Fruit fly (Drosophila melanogaster) whole organism, wandering third instar larva: ENCODE data around the gene CG7135.

Experiments
- Hr83 ChIP-seq: fragments of 200-300 bp; sonication (Bioruptor generic); optimal IDR thresholded peaks from 2 replicates; lab custom pipeline; 2016; ENCODE audit warnings: missing biosample characterization, mild to moderate bottlenecking, missing genetic modification characterization, moderate library complexity; ENCODE audit not compliant: poor library complexity, severe bottlenecking
- N ChIP-seq: fragments of >200 bp; optimal IDR thresholded peaks from 2 replicates; lab custom pipeline; 2018; ENCODE audit warnings: missing biosample characterization, missing external identifiers, missing genetic modification characterization
- Sp1 ChIP-seq: fragments of 200-800 bp; sonication (Bioruptor generic); optimal IDR thresholded peaks from 3 replicates; lab custom pipeline; 2019; ENCODE audit warnings: missing biosample characterization, mild to moderate bottlenecking, missing genetic modification characterization, moderate library complexity
- dmrt93B ChIP-seq: fragments of 200-800 bp; sonication (Bioruptor generic); optimal IDR thresholded peaks from 2 replicates; lab custom pipeline; 2018; ENCODE audit warnings: missing biosample characterization, mild to moderate bottlenecking, missing genetic modification characterization
- fru ChIP-seq: fragments of 200-800 bp; sonication (Bioruptor generic); optimal IDR thresholded peaks from 3 replicates; lab custom pipeline; 2016; ENCODE audit warnings: missing biosample characterization, mild to moderate bottlenecking, missing genetic modification characterization
- pan ChIP-seq: fragments of >200 bp; optimal IDR thresholded peaks from 2 replicates; lab custom pipeline; 2017
- sv ChIP-seq: fragments of 200-800 bp; sonication (Bioruptor generic); optimal IDR thresholded peaks from 3 replicates; lab custom pipeline; 2016; ENCODE audit warnings: missing biosample characterization, missing genetic modification characterization
- usp ChIP-seq: fragments of >200 bp; optimal IDR thresholded peaks from 2 replicates; lab custom pipeline; 2017; ENCODE audit warnings: missing biosample characterization, missing genetic modification characterization

- no peak for TF ChIP-seq fru (GFP tag; lab: Kevin White, UChicago)
- no peak for TF ChIP-seq N (GFP tag; lab: Kevin White, UChicago)
- no peak for TF ChIP-seq dmrt93B
- TF ChIP-seq pan (lab: Kevin White, UChicago) = no peak
- TF ChIP-seq Hr83 (GFP tag; lab: Kevin White, UChicago) = no peak
- TF ChIP-seq sv (GFP tag; lab: Kevin White, UChicago) = no peak
- no peak for TF ChIP-seq usp (GFP tag; lab: Kevin White, UChicago)
- no peak for TF ChIP-seq Sp1 (GFP tag; lab: Kevin White, UChicago)
These were observed 15.0 kb upstream of the CG7135 start, which contains the start of gene CG7536 for dm6 chrX:18088432-18088831.
